Fruit fly (Drosophila melanogaster): Measurements from ENCODE around the gene CG2211.

The CG2211 gene

DNA sequence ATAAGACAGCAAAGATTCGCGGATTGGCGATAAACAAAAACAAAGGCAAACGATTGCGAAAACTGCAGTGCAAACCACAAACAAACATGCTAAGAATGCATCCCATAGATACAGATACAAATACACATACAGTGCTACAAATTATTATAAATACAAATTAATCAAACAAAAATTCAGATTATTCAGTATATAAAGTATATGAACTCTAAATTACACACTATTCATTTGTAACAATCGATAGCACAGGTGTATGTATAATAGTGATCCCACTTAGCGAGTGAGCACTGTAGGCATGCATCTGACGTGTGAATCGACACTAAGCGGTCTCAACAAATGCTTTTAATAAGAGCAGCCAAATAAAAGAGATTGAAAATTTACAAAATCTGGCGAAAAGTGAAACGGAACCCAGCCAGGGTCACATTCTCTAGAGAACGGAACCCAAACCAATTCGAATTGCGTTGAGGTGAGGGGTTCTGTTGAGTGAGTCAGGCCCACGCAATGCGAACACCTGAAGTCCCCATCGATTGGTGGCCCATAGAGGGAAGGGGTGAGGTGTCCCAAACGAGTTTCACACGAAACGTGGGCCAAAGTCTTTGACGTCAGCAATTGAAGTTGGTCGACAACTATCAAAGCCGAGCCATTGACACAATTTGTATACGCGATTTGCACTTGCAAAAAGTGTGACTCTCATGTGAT, 39.4 kb upstream of the CG2211 start:
- TF ChIP-seq cwo (GFP tag; optimal IDR thresholded peaks at IDR 0.05) (no peak), CG9437 (GFP tag; optimal IDR thresholded peaks at IDR 0.05) (no peak), CG8388 (GFP tag; optimal IDR thresholded peaks at IDR 0.05) (peak; percentile 29), CG15011 (GFP tag; optimal IDR thresholded peaks at IDR 0.05) (no peak), CG30403 (GFP tag; optimal IDR thresholded peaks at IDR 0.05) (peak; percentile 7), Atf3 (GFP tag; optimal IDR thresholded peaks at IDR 0.05) (no peak), ATbp (GFP tag; optimal IDR thresholded peaks at IDR 0.05) (no peak), Hr3 (GFP tag; optimal IDR thresholded peaks at IDR 0.05) (no peak), Ada2b (GFP tag; IDR thresholded peaks at IDR 0.05) (no peak), CG17802 (tag; optimal IDR thresholded peaks at IDR 0.05) (no peak), Antp (GFP tag; optimal IDR thresholded peaks at IDR 0.05) (no peak), Hsf (GFP tag; optimal IDR thresholded peaks at IDR 0.05) (no peak), fu2 (GFP tag; optimal IDR thresholded peaks at IDR 0.05) (no peak), CG7745 (tag; optimal IDR thresholded peaks at IDR 0.05) (no peak), unpg (GFP tag; optimal IDR thresholded peaks at IDR 0.05) (peak; percentile 30), onecut (GFP tag; IDR thresholded peaks at IDR 0.05) (peak; percentile 63), CG17361 (GFP tag; IDR thresholded peaks at IDR 0.05) (peak; percentile 43; the same call in 1 of the 3 replicates), ab (GFP tag; optimal IDR thresholded peaks at IDR 0.05) (no peak), CG17385 (GFP tag; optimal IDR thresholded peaks at IDR 0.05) (no peak), bsh (GFP tag; optimal IDR thresholded peaks at IDR 0.05) (peak in 1 of 2 experiments; percentile 22), CG18011 (GFP tag; optimal IDR thresholded peaks at IDR 0.05) (no peak), dysf (GFP tag; IDR thresholded peaks at IDR 0.05) (no peak), nau (GFP tag; optimal IDR thresholded peaks at IDR 0.05) (no peak), CG1832 (GFP tag; optimal IDR thresholded peaks at IDR 0.05) (no peak), bigmax (GFP tag; optimal IDR thresholded peaks at IDR 0.05) (no peak), CG2678 (tag; optimal IDR thresholded peaks at IDR 0.05) (peak; percentile 3), CG6689 (GFP tag; IDR thresholded peaks at IDR 0.05) (0 out of 2 replicates have a peak, but pooled peaks have one; percentile 26), lbe (GFP tag; optimal IDR thresholded peaks at IDR 0.05) (peak; percentile 38), Neu2 (GFP tag; optimal IDR thresholded peaks at IDR 0.05; ENCODE audit: borderline replicate concordance) (no peak), danr (GFP tag; IDR thresholded peaks at IDR 0.05) (no peak), CG31441 (GFP tag; IDR thresholded peaks at IDR 0.05) (0 out of 2 replicates have a peak, but pooled peaks have one; percentile 37), fd3F (GFP tag; optimal IDR thresholded peaks at IDR 0.05) (no peak), Rx (GFP tag; IDR thresholded peaks at IDR 0.05) (no peak), Xbp1 (GFP tag; optimal IDR thresholded peaks at IDR 0.05) (peak; percentile 28), kay (GFP tag; optimal IDR thresholded peaks at IDR 0.05) (peak; percentile 4), CG18262 (tag; optimal IDR thresholded peaks at IDR 0.05) (peak; percentile 28), CG2120 (GFP tag; optimal IDR thresholded peaks at IDR 0.05) (no peak), CG2712 (tag; optimal IDR thresholded peaks at IDR 0.05) (peak; percentile 41), ham (GFP tag; IDR thresholded peaks at IDR 0.05) (no peak), Trl (optimal IDR thresholded peaks at IDR 0.05) (no peak), Trl (GFP tag; optimal IDR thresholded peaks at IDR 0.05) (no peak), CG10274 (GFP tag; optimal IDR thresholded peaks at IDR 0.05) (no peak), CG30020 (tag; optimal IDR thresholded peaks at IDR 0.05) (no peak), Xrp1 (GFP tag; IDR thresholded peaks at IDR 0.05) (0 out of 2 replicates have a peak, but pooled peaks have one; percentile 19), Ptx1 (GFP tag; IDR thresholded peaks at IDR 0.05) (peak; percentile 42; the same call in 1 of the 2 replicates), CG34224 (GFP tag; IDR thresholded peaks at IDR 0.05; ENCODE audit: partially characterized antibody) (no peak), en (GFP tag; optimal IDR thresholded peaks at IDR 0.05) (no peak), CG17612 (GFP tag; IDR thresholded peaks at IDR 0.05) (no peak), pita (GFP tag; optimal IDR thresholded peaks at IDR 0.05) (no peak), chinmo (GFP tag; IDR thresholded peaks at IDR 0.05; ENCODE audit: partially characterized antibody) (peak; percentile 41; the same call in 1 of the 4 replicates)

Measured in whole organism, embryonic.